Worm (Caenorhabditis elegans) whole organism, L4/young adult: ENCODE results near the gene M163.1.

Experiments used
- dao-5 ChIP-seq: sonication (generic microtip); optimal IDR thresholded peaks from 2 replicates; lab custom pipeline; 2016; ENCODE audit warnings: missing genotype, missing genetic modification characterization, moderate library complexity, missing compliant biosample characterization
- him-1 ChIP-seq: sonication (generic microtip); optimal IDR thresholded peaks from 2 replicates; lab custom pipeline; 2016; ENCODE audit warnings: missing genotype, missing genetic modification reagents, missing genetic modification characterization, missing compliant biosample characterization

DNA sequence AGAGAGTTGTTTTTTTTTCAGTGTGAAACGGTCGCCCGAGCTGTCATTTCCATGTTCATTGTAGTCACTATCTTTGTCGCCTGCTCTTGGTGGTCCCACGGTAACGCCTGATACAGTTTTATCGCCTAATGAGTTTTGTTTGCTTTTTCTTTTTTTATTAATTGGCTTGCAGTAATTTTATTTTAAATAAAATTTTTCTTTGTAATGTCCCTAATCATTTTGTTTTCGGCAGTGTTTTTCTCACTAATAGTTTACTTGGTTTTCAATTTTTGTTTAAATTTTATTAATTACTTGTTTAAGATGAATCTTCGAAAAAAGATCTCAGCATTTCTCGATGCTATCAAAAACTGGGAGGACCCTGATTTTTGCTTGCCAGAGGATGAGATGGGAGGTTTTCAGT lies 38.0 kb downstream of the M163.1 start, which contains the start of gene M163.22:
- no peak for TF ChIP-seq dao-5 (tag; lab: Kevin White, UChicago)
- no peak for TF ChIP-seq him-1 (tag; lab: Kevin White, UChicago)
